Fruit fly (Drosophila melanogaster): ENCODE data around the gene CG34398.

Gene CG34398

dm6 chr2L:8940680-8941079 is 42.1 kb downstream of the CG34398 start:
- TF ChIP-seq noc (tag; optimal IDR thresholded peaks at IDR 0.05), result peak; percentile 8

DNA sequence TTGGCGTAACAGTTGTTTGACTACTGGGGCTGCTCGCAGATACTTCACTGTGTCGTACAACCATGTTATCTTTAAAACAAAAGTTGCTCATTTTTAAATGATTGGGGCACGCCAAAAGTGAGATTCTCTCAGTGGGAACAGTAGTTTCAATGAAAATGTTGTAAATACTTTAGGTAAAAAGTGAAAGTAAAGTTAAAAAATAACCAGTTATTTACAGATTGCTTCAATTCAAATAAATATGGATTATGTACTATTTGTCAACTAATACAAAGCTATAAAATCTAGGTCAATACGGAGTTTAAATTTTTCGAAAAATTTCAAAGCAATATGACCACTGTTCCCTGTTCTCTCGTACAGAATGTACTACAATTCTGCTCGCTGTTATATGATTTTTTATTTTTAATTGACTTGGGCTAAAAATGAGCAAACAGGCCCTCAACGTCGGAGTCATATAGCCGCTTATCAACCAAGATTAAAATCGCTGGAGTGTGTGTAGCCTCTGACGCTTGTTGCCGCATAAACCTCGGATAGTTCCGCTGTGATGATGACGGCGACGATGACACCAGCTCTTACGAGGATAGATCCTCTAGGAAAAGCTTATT is 43.3 kb downstream of the CG34398 start, which contains the start of gene Argl:
Gene Argl (minus strand): TSS at position 370 of the 602 bp plus-strand sequence.
- TF ChIP-seq noc (tag; optimal IDR thresholded peaks at IDR 0.05), result peak; percentile 72

DNA sequence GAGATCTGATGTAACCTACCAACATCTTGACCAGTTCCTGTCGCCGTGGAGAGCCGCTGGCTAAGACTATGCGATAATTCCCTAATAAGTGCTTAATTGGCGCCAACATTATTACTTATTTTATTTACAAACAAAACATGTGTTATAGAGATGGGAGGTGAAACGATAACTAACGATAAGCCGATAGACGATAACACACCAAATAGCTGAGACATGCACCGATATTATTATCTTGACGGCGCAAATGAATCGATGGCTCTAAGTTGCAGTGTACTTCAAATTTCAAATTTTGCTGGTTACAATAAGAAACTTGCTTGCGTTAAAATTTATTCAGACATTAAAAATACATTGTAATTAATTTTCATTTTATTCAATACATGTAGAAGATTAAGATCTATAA is 44.5 kb downstream of the CG34398 start, which contains the start of gene CG9515:
Gene CG9515 (minus strand): TSS at position 148 of the 400 bp plus-strand sequence.
- TF ChIP-seq noc (tag; optimal IDR thresholded peaks at IDR 0.05), result no peak

dm6 chr2L:8946718-8947316 is 48.2 kb downstream of the CG34398 start, which contains the start of gene CG46397:
Gene CG46397, plus strand, starts transcription at chr2L:8947266.
- peak; percentile 8 for TF ChIP-seq noc (tag; optimal IDR thresholded peaks at IDR 0.05)

DNA sequence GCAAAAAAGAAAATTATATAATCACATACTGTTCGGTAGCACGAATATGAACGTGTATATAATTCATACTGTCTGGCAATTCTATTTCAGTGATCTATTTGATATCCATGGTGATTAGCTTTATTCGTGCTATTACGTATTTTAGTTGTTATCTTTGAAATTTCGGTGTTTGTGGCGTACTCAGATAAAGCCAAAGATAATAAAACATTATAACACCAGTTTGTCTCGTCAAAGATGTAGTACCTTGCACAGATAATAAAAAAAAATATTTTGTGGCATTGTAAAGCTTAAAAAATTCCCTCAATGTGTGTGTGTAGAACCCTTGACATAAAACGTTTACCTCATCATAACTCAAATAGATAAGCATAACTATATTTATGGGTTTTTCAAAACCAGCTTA is 49.4 kb downstream of the CG34398 start:
- TF ChIP-seq noc (tag; optimal IDR thresholded peaks at IDR 0.05), result peak; percentile 11

- TF ChIP-seq noc (tag; optimal IDR thresholded peaks at IDR 0.05), result peak; percentile 29
Observed at dm6 chr2L:8948650-8949049, 50.1 kb downstream of the CG34398 start.

dm6 chr2L:8949919-8950722 is 51.5 kb downstream of the CG34398 start:
- TF ChIP-seq noc (tag; optimal IDR thresholded peaks at IDR 0.05), result no peak

dm6 chr2L:8951184-8951934 is 52.8 kb downstream of the CG34398 start, which contains the start of gene C1GalTA:
Gene C1GalTA, minus strand, starts transcription at chr2L:8951216.
- peak; percentile 99 for TF ChIP-seq noc (tag; optimal IDR thresholded peaks at IDR 0.05)

- TF ChIP-seq noc (tag; optimal IDR thresholded peaks at IDR 0.05), result peak; percentile 87
Observed at dm6 chr2L:8952194-8953037, 53.8 kb downstream of the CG34398 start.

dm6 chr2L:8955597-8956335 is 57.2 kb downstream of the CG34398 start:
- peak; percentile 57 for TF ChIP-seq noc (tag; optimal IDR thresholded peaks at IDR 0.05)

DNA sequence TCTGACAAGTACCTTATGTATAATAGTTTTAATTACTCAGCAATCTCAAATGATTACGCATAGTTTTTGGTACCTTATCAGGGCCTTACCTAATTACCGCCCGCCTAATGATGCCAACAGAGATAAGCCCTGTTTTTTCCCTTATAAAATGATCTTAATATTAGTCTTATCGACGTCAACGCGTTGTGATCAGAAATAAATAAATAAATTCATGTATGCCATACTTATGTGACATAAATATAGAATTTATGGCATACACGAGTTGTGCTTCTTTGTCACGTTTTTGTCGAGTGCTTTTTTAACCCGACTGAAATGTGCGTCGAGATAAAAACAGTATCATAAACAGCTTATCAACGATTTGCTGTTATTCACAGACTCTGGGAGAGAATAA is 57.7 kb downstream of the CG34398 start:
- peak; percentile 1 for TF ChIP-seq noc (tag; optimal IDR thresholded peaks at IDR 0.05)

DNA sequence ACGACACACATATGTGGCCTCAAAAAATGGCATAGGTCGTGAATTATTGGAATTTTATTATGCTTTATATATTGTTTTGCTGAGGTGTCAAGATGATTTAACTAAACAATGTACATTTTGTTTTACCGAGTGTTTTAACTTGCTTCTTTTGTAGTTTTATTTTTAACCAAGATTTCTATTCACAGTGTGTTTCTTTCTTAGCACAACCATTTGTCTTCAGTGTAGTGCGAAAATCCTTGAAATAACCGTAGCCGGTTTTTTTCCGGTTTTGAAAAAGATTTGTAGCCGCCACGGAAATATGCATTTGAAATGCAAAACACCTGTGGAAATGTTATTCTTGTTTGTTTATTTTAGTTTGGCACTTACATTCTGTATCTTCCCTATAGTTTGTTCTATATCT is 58.6 kb downstream of the CG34398 start:
- no peak for TF ChIP-seq noc (tag; optimal IDR thresholded peaks at IDR 0.05)

DNA sequence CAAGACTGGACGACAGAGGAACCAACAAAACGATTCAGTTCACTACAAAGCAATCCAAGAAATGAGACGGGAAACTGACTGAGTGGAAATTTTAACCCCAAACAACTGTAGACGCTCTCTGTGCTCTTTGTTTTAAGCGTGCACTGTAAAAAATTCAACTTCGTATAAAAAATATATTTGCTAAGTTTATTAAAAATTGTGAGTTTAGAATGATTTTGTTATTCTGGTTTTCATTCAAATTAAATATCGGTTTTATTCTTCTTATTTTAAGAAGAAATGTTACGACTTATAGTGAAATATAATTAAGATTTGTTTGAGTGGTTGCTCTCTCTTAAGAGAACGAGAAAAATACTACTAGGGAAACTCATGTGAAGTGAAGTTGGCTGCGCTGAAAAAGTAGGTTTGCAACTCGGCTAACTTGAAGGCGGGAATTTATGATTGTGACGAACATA is 59.5 kb downstream of the CG34398 start:
- peak; percentile 76 for TF ChIP-seq noc (tag; optimal IDR thresholded peaks at IDR 0.05)

DNA sequence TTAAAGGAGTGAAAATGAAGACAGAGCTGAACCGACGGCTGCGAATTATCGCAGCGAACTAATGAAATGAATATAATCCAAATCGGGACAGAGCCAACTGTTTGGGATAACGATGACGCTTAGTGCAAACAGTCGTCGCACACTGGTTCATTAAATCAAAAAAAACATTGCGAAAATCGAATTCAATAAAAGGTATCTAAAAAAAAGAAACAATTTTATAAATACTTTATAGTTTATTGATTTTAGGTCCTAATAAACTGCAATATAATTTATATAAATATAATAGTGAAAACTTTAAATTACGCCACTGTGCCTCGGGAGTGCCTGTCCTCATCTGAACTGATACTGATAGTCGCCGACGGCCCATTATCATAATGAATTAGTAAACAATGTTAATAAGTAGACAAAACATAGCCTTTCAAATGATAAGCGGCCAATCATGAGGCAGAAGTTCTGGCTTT is 60.4 kb downstream of the CG34398 start, which contains the start of gene CG31886:
Gene CG31886 (minus strand): TSS at position 51 of the 461 bp plus-strand sequence.
- peak; percentile 85 for TF ChIP-seq noc (tag; optimal IDR thresholded peaks at IDR 0.05)
